Worm (Caenorhabditis elegans) whole organism, L2 larva: ENCODE data around the gene C16A11.5.

Experiments used
- ceh-82 ChIP-seq: fragments of 150-350 bp; optimal IDR thresholded peaks from 2 replicates; lab custom pipeline; 2014; ENCODE audit warnings: missing biosample characterization, missing genetic modification characterization
- nhr-77 ChIP-seq: fragments of 150-350 bp; optimal IDR thresholded peaks from 2 replicates; lab custom pipeline; 2014; ENCODE audit warnings: missing biosample characterization, missing genetic modification characterization

DNA sequence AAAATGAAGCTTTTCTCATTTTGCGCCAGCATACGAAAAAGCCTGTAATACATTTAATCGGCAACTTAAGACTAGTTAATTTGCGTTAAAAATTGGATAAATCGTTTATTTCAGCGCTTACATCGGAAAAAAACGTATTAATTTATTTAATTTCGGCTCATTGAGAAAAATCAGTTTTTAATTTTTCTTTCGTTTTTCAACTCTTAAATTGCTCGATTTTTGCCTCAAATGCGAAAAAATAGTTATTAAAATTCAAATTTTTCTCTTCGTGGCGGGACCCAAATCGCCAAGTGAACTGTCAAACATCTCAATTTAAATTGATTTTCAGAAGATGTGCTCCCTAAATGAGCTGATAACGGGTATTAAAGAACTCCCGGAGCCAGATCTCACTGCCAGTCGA lies at the start of gene C16A11.5:
- TF ChIP-seq ceh-82, result no peak
- no peak for TF ChIP-seq nhr-77 (tag; lab: Kevin White, UChicago)
